Worm (Caenorhabditis elegans): ENCODE data around the gene del-7.

DNA sequence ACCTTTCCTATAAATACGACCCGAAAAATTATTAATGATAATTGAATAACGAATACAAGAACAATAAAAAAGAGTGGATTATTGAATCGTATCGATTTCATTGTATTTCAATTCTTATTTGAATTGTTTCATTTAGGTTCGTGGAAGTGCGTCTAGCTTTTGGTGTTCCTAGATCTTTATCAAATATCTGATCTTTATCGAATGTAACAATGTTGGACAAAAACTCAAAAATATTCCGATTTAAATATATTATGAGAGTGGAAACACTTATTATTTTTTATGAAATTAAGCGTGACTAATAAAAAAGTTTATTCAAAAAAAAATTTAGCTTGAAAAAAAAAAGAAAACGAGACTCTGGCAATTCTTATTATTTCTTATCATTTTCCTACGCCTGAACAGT is 28.3 kb upstream of the del-7 start, which contains the start of the genes C50F7.9 and C50F7.3:
- TF ChIP-seq ama-1 (optimal IDR thresholded peaks at IDR 0.05) (no peak), nhr-77 (tag; optimal IDR thresholded peaks at IDR 0.05) (no peak), unc-39 (tag; optimal IDR thresholded peaks at IDR 0.05) (no peak), unc-62 (GFP tag; optimal IDR thresholded peaks at IDR 0.05 in 1 of 2) (no peak), unc-62 (tag; optimal IDR thresholded peaks at IDR 0.05) (no peak), lir-3 (tag; optimal IDR thresholded peaks at IDR 0.05) (no peak), ZK546.5 (tag; optimal IDR thresholded peaks at IDR 0.05) (no peak)

Data from whole organism, L4 larva.